Fruit fly (Drosophila melanogaster): ENCODE results near the gene trc.

trc gene

DNA sequence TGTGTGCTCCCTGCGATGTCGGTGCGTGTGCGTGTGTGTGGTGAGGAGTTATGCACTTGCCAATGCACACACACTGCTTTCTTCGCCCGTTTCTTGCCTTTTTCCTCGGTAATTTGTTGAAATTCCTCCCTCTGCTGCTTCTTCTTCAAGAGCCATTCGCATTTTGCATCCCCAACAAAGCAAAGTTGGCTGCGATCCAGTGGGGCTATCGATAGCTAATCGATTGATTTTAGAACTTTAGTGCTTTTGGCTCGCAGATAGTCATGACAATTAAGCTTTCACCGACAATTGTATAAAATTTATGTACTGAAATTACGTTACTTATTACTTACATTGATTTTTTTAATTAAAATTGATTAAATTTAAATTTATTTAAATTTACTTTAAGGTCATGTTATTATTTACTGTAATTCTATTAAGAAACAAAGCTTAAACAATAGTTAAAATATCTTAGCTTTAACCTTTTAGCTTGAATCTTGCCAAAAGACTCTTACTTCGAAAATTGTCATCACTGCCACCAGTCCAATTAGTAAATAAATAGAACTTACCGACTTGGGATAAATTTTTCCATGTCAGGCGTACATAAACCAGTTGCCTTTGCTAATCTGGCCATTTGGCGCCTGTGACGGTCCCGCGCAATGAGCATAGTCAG, at the start of gene trc, which contains the start of gene CG32221:
TSS of gene trc (minus strand) at position 162 of the 652 bp plus-strand sequence.
TSS of gene CG32221 (plus strand) at position 528 of the 652 bp plus-strand sequence.
- TF ChIP-seq CG31627 (GFP tag; optimal IDR thresholded peaks at IDR 0.05) (peak; percentile 34), fkh (GFP tag; optimal IDR thresholded peaks at IDR 0.05) (no peak), Hr38 (GFP tag; optimal IDR thresholded peaks at IDR 0.05) (no peak), Hr4 (GFP tag; optimal IDR thresholded peaks at IDR 0.05) (no peak), vri (GFP tag; optimal IDR thresholded peaks at IDR 0.05) (no peak), CG8119 (GFP tag; IDR thresholded peaks at IDR 0.05) (no peak), Smox (GFP tag; optimal IDR thresholded peaks at IDR 0.05) (no peak), CG10669 (GFP tag; optimal IDR thresholded peaks at IDR 0.05) (no peak), esn (GFP tag; optimal IDR thresholded peaks at IDR 0.05) (peak; percentile 35), Met (GFP tag; optimal IDR thresholded peaks at IDR 0.05) (no peak), dac (GFP tag; optimal IDR thresholded peaks at IDR 0.05) (no peak), Sox14 (GFP tag; optimal IDR thresholded peaks at IDR 0.05) (peak; percentile 36), salr (GFP tag; optimal IDR thresholded peaks at IDR 0.05) (peak in 1 of 2 experiments; percentile 24), Ets21C (GFP tag; optimal IDR thresholded peaks at IDR 0.05) (no peak), CG15336 (GFP tag; IDR thresholded peaks at IDR 0.05) (no peak), topi (GFP tag; optimal IDR thresholded peaks at IDR 0.05) (no peak), CG6163 (GFP tag; IDR thresholded peaks at IDR 0.05) (peak; percentile 43; the same call in 2 of the 3 replicates), CG16779 (tag; optimal IDR thresholded peaks at IDR 0.05) (no peak), CG3032 (tag; optimal IDR thresholded peaks at IDR 0.05) (peak; percentile 29)

DNA sequence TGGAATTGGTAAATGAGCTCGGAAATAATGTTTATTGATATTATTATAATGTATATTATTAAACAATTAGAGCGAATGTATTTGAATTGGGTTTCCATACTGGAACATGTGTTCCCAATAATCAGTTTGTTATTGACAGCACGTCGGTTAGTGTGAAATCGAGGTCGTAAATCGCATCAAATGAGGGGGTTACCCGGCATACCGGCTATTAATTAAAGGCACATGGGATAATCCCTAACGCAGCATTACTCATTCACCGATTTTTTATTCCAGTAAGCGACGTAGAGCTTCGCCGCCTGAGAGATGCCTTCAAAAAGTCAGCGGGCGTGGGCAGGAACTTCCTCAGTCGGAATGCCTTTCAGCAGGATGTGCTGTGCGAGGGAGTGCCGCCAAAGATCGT, 39.4 kb upstream of the trc start:
- no peak for TF ChIP-seq Met (GFP tag; optimal IDR thresholded peaks at IDR 0.05)
- no peak for TF ChIP-seq CG31627 (GFP tag; optimal IDR thresholded peaks at IDR 0.05)
- TF ChIP-seq fd59A (GFP tag; optimal IDR thresholded peaks at IDR 0.05), result no peak

DNA sequence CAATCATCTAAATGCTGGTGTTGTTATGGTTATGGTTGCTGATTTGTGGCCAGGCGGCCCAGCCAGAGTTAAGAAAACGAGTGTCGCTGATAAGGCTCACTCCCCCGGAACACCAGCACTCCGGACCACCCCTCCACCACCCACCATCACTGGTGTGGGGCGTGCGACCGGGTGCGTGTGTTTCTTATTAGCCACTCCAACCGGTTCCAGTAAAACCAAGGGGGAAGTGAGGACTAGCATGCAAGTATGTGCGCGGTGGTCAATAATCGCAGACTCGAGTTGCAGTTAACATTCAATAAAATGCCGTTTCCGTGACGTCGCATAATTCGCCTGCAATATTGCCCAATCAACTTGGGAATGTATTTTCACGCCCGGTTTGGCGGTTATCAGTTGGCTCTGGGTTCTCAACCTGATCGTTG, 38.4 kb upstream of the trc start:
- TF ChIP-seq CG7368 (GFP tag; optimal IDR thresholded peaks at IDR 0.05) (no peak), vri (GFP tag; optimal IDR thresholded peaks at IDR 0.05) (peak; percentile 79), CG6163 (GFP tag; IDR thresholded peaks at IDR 0.05) (0 out of 3 replicates have a peak, but pooled peaks have one; percentile 39), OdsH (GFP tag; optimal IDR thresholded peaks at IDR 0.05) (no peak), svp (GFP tag) (peak; percentile 95)

DNA sequence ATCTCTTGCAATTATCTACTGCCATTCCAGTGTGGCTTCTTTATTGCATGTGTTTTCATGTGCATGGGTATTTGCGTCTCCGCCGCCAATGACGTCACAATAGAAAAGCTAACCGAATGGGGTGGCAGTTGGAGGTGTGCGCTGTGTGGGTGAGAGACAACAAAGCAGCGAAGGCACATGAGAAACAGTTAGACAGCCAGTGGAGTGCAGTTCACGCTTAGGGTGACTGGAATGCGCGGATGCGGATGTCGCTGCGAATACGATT, 37.5 kb upstream of the trc start:
- TF ChIP-seq CG6276 (GFP tag; optimal IDR thresholded peaks at IDR 0.05) (no peak), dac (GFP tag; optimal IDR thresholded peaks at IDR 0.05) (no peak), vri (GFP tag; optimal IDR thresholded peaks at IDR 0.05) (peak; percentile 1), Sox14 (GFP tag; optimal IDR thresholded peaks at IDR 0.05) (peak; percentile 58)

DNA sequence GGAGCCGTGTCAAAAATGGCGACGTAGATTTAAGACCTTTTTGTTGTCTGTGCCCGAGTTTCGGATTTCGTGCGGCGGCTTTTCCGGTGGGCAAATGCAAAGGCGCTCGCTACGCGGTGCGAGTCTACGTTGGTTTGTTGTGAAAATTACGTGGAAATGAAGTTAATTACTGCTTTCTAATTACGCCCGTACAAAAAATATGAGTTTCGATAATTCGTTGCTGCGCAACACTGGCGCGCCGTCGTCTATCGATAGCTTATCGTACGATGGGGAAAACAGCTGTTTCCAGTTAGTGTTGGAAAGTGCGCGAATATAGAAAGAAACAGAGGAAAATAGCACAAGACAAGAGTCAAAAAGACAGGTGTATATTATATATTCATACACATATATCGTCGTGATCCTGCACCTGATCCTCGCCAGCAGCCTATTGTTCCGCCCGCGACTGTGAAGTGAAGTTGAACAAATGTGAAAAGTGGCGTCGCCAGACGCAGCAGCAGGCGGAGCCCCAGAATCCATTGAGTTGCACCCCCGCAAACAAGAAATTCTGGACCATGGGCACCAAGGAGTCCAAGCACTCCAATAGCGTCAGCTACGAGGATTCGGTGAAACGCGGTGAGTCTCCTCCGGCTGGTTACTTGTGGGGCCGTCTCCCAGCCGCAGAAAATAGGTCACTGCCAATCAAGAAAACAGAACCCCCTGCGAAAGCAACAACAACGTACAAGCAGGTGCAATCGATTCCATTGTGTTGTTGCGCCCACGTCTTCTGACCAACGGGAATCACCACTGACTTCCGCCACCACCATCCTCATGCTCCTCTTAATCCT, 37.0 kb upstream of the trc start, which contains the start of the genes Rab8 and Usp32:
TSS of gene Rab8 (minus strand) at position 236 of the 824 bp plus-strand sequence.
TSS of gene Usp32 (plus strand) at position 297 of the 824 bp plus-strand sequence.
- TF ChIP-seq achi (GFP tag; optimal IDR thresholded peaks at IDR 0.05), result no peak
- no peak for TF ChIP-seq OdsH (GFP tag; optimal IDR thresholded peaks at IDR 0.05)
- TF ChIP-seq Sox14 (GFP tag; optimal IDR thresholded peaks at IDR 0.05), result peak; percentile 37
- 0 out of 2 replicates have a peak, but pooled peaks have one; percentile 23 for TF ChIP-seq Gug (GFP tag; IDR thresholded peaks at IDR 0.05)
- TF ChIP-seq CG6854 (GFP tag; optimal IDR thresholded peaks at IDR 0.05), result no peak
- TF ChIP-seq CG31627 (GFP tag; optimal IDR thresholded peaks at IDR 0.05), result peak; percentile 57
- TF ChIP-seq CG4318 (GFP tag; optimal IDR thresholded peaks at IDR 0.05), result no peak
- TF ChIP-seq ss (GFP tag; optimal IDR thresholded peaks at IDR 0.05), result peak in 1 of 2 experiments; percentile 66
- peak; percentile 71 for TF ChIP-seq Sox102F (GFP tag; optimal IDR thresholded peaks at IDR 0.05)
- TF ChIP-seq CG8632 (GFP tag; optimal IDR thresholded peaks at IDR 0.05), result peak; percentile 28
- no peak for TF ChIP-seq Hr38 (GFP tag; optimal IDR thresholded peaks at IDR 0.05)
- TF ChIP-seq CG11902 (GFP tag; optimal IDR thresholded peaks at IDR 0.05), result no peak
- TF ChIP-seq fd85E (GFP tag; optimal IDR thresholded peaks at IDR 0.05), result no peak
- no peak for TF ChIP-seq Hr39 (GFP tag; optimal IDR thresholded peaks at IDR 0.05)
- TF ChIP-seq dsx (GFP tag; optimal IDR thresholded peaks at IDR 0.05; ENCODE audit: poor library complexity, severe bottlenecking), result peak; percentile 2
- no peak for TF ChIP-seq Blimp-1 (GFP tag; optimal IDR thresholded peaks at IDR 0.05)
- TF ChIP-seq Met (GFP tag; optimal IDR thresholded peaks at IDR 0.05), result peak; percentile 59
- no peak for TF ChIP-seq Eip93F (GFP tag; optimal IDR thresholded peaks at IDR 0.05)
- peak; percentile 50 for TF ChIP-seq topi (GFP tag; optimal IDR thresholded peaks at IDR 0.05)
- no peak for TF ChIP-seq CG6808 (GFP tag; optimal IDR thresholded peaks at IDR 0.05)
- TF ChIP-seq Lpt (GFP tag; optimal IDR thresholded peaks at IDR 0.05), result peak; percentile 3
- TF ChIP-seq vri (GFP tag; optimal IDR thresholded peaks at IDR 0.05), result peak; percentile 76
- TF ChIP-seq CG15336 (GFP tag; IDR thresholded peaks at IDR 0.05), result 0 out of 2 replicates have a peak, but pooled peaks have one; percentile 20
- TF ChIP-seq dac (GFP tag; optimal IDR thresholded peaks at IDR 0.05), result no peak
